Fruit fly (Drosophila melanogaster) whole organism, embryonic: ENCODE data around the gene CG46307.

Source experiments
- CG10462 ChIP-seq: fragments of 200-800 bp; sonication (Bioruptor generic); optimal IDR thresholded peaks from 2 replicates; lab custom pipeline; 2016; ENCODE audit warnings: missing biosample characterization, missing genetic modification characterization
- CG10959 ChIP-seq: fragments of 200-800 bp; sonication (Bioruptor generic); IDR thresholded peaks from 2 replicates; pipeline ENCODE4 v1.3.6; 2022; ENCODE audit warnings: missing biosample characterization, missing genetic modification characterization
- CG11247 ChIP-seq: fragments of 200-800 bp; sonication (Bioruptor generic); IDR thresholded peaks from 2 replicates; pipeline ENCODE4 v1.3.6; 2022; ENCODE audit warnings: missing biosample characterization, missing genetic modification characterization
- CG13287 ChIP-seq: fragments of 200-800 bp; sonication (Bioruptor generic); IDR thresholded peaks from 2 replicates; pipeline ENCODE4 v1.3.6; 2022; ENCODE audit warnings: missing biosample characterization, missing genetic modification characterization; ENCODE audit not compliant: partially characterized antibody
- CG15269 ChIP-seq: fragments of 200-800 bp; sonication (Bioruptor generic); optimal IDR thresholded peaks from 2 replicates; lab custom pipeline; 2018; ENCODE audit warnings: missing biosample characterization, mild to moderate bottlenecking, missing genetic modification characterization, moderate library complexity
- CG16779 ChIP-seq: fragments of 200-800 bp; sonication (Bioruptor generic); IDR thresholded peaks from 2 replicates; pipeline ENCODE4 v1.3.6; 2022; ENCODE audit warnings: missing biosample characterization, missing genetic modification characterization
- CG17802 ChIP-seq: fragments of 200-800 bp; sonication (Bioruptor generic); optimal IDR thresholded peaks from 2 replicates; lab custom pipeline; 2018; ENCODE audit warnings: missing biosample characterization, mild to moderate bottlenecking, missing genetic modification characterization, moderate library complexity
- CG1832 ChIP-seq: fragments of 200-800 bp; sonication (Bioruptor generic); optimal IDR thresholded peaks from 2 replicates; lab custom pipeline; 2017; ENCODE audit warnings: missing biosample characterization, mild to moderate bottlenecking, missing genetic modification characterization, inconsistent platforms
- CG18599 ChIP-seq: fragments of 200-800 bp; sonication (Bioruptor generic); optimal IDR thresholded peaks from 3 replicates; lab custom pipeline; 2017; ENCODE audit warnings: missing biosample characterization, missing genetic modification characterization, mild to moderate bottlenecking, moderate library complexity, missing genetic modification reagents
- CG31224 ChIP-seq: fragments of 200-800 bp; sonication (Bioruptor generic); IDR thresholded peaks from 2 replicates; pipeline ENCODE4 v1.3.6; 2022; ENCODE audit warnings: missing biosample characterization, missing genetic modification characterization
- CG34376 ChIP-seq: fragments of 200-800 bp; sonication (Bioruptor generic); optimal IDR thresholded peaks from 2 replicates; lab custom pipeline; 2018; ENCODE audit warnings: missing biosample characterization, mild to moderate bottlenecking, missing genetic modification characterization
- CG4404 ChIP-seq: fragments of 200-800 bp; sonication (Bioruptor generic); IDR thresholded peaks from 2 replicates; pipeline ENCODE4 v1.3.6; 2022; ENCODE audit warnings: missing biosample characterization, missing genetic modification characterization
- CG5245 ChIP-seq: fragments of 200-800 bp; sonication (Bioruptor generic); optimal IDR thresholded peaks from 3 replicates; lab custom pipeline; 2016; ENCODE audit warnings: missing biosample characterization, missing genetic modification characterization
- CG6683 ChIP-seq: fragments of 200-800 bp; sonication (Bioruptor generic); optimal IDR thresholded peaks from 2 replicates; lab custom pipeline; 2017; ENCODE audit warnings: missing biosample characterization, mild to moderate bottlenecking, missing genetic modification characterization, missing genetic modification reagents
- CG8089 ChIP-seq: fragments of 200-800 bp; sonication (Bioruptor generic); optimal IDR thresholded peaks from 3 replicates; lab custom pipeline; 2016; ENCODE audit warnings: missing biosample characterization, missing genetic modification characterization
- CG8359 ChIP-seq: fragments of 200-800 bp; sonication (Bioruptor generic); optimal IDR thresholded peaks from 2 replicates; lab custom pipeline; 2017; ENCODE audit warnings: missing biosample characterization, mild to moderate bottlenecking, missing genetic modification characterization, borderline replicate concordance
- CG8388 ChIP-seq: fragments of 200-800 bp; sonication (Bioruptor generic); optimal IDR thresholded peaks from 2 replicates; lab custom pipeline; 2019; ENCODE audit warnings: missing biosample characterization, mild to moderate bottlenecking, missing genetic modification characterization, moderate library complexity
- CG9797 ChIP-seq: fragments of 200-800 bp; sonication (Bioruptor generic); optimal IDR thresholded peaks from 3 replicates; lab custom pipeline; 2018; ENCODE audit warnings: missing biosample characterization, mild to moderate bottlenecking, missing genetic modification characterization
- D19A ChIP-seq: fragments of 200-800 bp; optimal IDR thresholded peaks from 3 replicates; lab custom pipeline; 2019; ENCODE audit warnings: missing biosample characterization, mild to moderate bottlenecking, missing genetic modification characterization, moderate library complexity
- Dip2 ChIP-seq: fragments of 200-800 bp; sonication (Bioruptor generic); IDR thresholded peaks from 2 replicates; pipeline ENCODE4 v1.3.6; 2022; ENCODE audit warnings: missing biosample characterization, missing genetic modification characterization
- Dll ChIP-seq: fragments of 200-800 bp; sonication (Bioruptor generic); IDR thresholded peaks from 4 replicates; pipeline ENCODE4 v1.3.6; 2022; ENCODE audit warnings: missing biosample characterization, missing genetic modification characterization; ENCODE audit not compliant: partially characterized antibody
- Eip74EF ChIP-seq, 2 experiments: fragments of 200-800 bp in 1 of 2; fragments of >200 bp in 1 of 2; sonication (Bioruptor generic) in 1 of 2; optimal IDR thresholded peaks; 2 replicates each; lab custom pipeline; 2017 to 2019; ENCODE audit warnings: missing biosample characterization in 2 of 2, missing genetic modification characterization in 2 of 2, mild to moderate bottlenecking in 1 of 2, moderate library complexity in 1 of 2
- Hr51 ChIP-seq, 2 experiments: fragments of 200-800 bp; sonication (Bioruptor generic); optimal IDR thresholded peaks; 2 replicates in 1 of 2; 3 replicates in 1 of 2; lab custom pipeline; 2016 to 2018; ENCODE audit warnings: missing biosample characterization in 2 of 2, missing genetic modification characterization in 2 of 2, mild to moderate bottlenecking in 1 of 2, moderate library complexity in 1 of 2
- Hr78 ChIP-seq, 2 experiments: fragments of 200-800 bp in 1 of 2; fragments of >200 bp in 1 of 2; sonication (Bioruptor generic) in 1 of 2; optimal IDR thresholded peaks; 2 replicates each; lab custom pipeline; 2017 to 2019; ENCODE audit warnings: missing biosample characterization in 2 of 2, missing genetic modification characterization in 2 of 2, mild to moderate bottlenecking in 1 of 2, moderate library complexity in 1 of 2
- Med ChIP-seq: fragments of 200-800 bp; sonication (Bioruptor generic); peaks from one replicate; lab custom pipeline; 2016; ENCODE audit warnings: missing biosample characterization, missing genetic modification characterization, mild to moderate bottlenecking, inconsistent platforms, moderate library complexity
- TFAM ChIP-seq: fragments of 200-800 bp; sonication (Bioruptor generic); optimal IDR thresholded peaks from 2 replicates; lab custom pipeline; 2017; ENCODE audit warnings: missing biosample characterization, missing genetic modification characterization, inconsistent platforms
- aop ChIP-seq: fragments of 200-800 bp; sonication (Bioruptor generic); IDR thresholded peaks from 2 replicates; pipeline ENCODE4 v1.3.6; 2022; ENCODE audit warnings: missing biosample characterization, missing genetic modification characterization
- ash1 ChIP-seq: fragments of 200-800 bp; sonication (Bioruptor generic); optimal IDR thresholded peaks from 2 replicates; lab custom pipeline; 2018; ENCODE audit warnings: missing biosample characterization, mild to moderate bottlenecking, missing genetic modification characterization
- cad ChIP-seq: fragments of >200 bp; optimal IDR thresholded peaks from 2 replicates; lab custom pipeline; 2017; ENCODE audit warnings: missing biosample characterization, missing genetic modification characterization
- cato ChIP-seq: fragments of 200-800 bp; sonication (Bioruptor generic); optimal IDR thresholded peaks from 2 replicates; lab custom pipeline; 2016; ENCODE audit warnings: missing biosample characterization, missing genetic modification characterization, borderline replicate concordance
- cwo ChIP-seq: fragments of 200-800 bp; sonication (Bioruptor generic); optimal IDR thresholded peaks from 3 replicates; lab custom pipeline; 2017; ENCODE audit warnings: missing biosample characterization, missing genetic modification characterization, mild to moderate bottlenecking, moderate library complexity, missing genetic modification reagents
- fru ChIP-seq: fragments of >200 bp; optimal IDR thresholded peaks from 2 replicates; lab custom pipeline; 2017
- gce ChIP-seq: fragments of 200-800 bp; sonication (Bioruptor generic); IDR thresholded peaks from 3 replicates; pipeline ENCODE4 v1.3.6; 2022; ENCODE audit warnings: missing biosample characterization, missing genetic modification characterization
- grn ChIP-seq: fragments of 200-800 bp; sonication (Bioruptor generic); optimal IDR thresholded peaks from 3 replicates; lab custom pipeline; 2017; ENCODE audit warnings: missing biosample characterization, missing genetic modification characterization
- jigr1 ChIP-seq: fragments of 200-800 bp; sonication (Bioruptor generic); IDR thresholded peaks from 3 replicates; pipeline ENCODE4 v1.3.6; 2022; ENCODE audit warnings: missing biosample characterization, missing genetic modification characterization
- luna ChIP-seq: fragments of 200-800 bp; sonication (Bioruptor generic); optimal IDR thresholded peaks from 2 replicates; lab custom pipeline; 2016; ENCODE audit warnings: missing biosample characterization, missing genetic modification characterization
- maf-S ChIP-seq: fragments of 200-800 bp; sonication (Bioruptor generic); optimal IDR thresholded peaks from 2 replicates; lab custom pipeline; 2016; ENCODE audit warnings: missing biosample characterization, missing genetic modification characterization
- mld ChIP-seq: fragments of 200-800 bp; sonication (Bioruptor generic); IDR thresholded peaks from 3 replicates; pipeline ENCODE4 v1.3.6; 2022; ENCODE audit warnings: missing biosample characterization, missing genetic modification characterization; ENCODE audit not compliant: partially characterized antibody
- nom ChIP-seq: fragments of 200-800 bp; sonication (Bioruptor generic); optimal IDR thresholded peaks from 2 replicates; lab custom pipeline; 2017; ENCODE audit warnings: missing biosample characterization, missing genetic modification characterization, mild to moderate bottlenecking, moderate library complexity, missing genetic modification reagents
- odd ChIP-seq: fragments of 200-800 bp; sonication (Bioruptor generic); optimal IDR thresholded peaks from 2 replicates; lab custom pipeline; 2017; ENCODE audit warnings: missing biosample characterization, mild to moderate bottlenecking, missing genetic modification characterization
- pan ChIP-seq, 4 experiments: fragments of >200 bp in 3 of 4; fragments of 200-800 bp in 1 of 4; sonication (Bioruptor generic) in 1 of 4; optimal IDR thresholded peaks in 3 of 4; IDR thresholded peaks in 1 of 4; 2 replicates each; pipeline versions ENCODE4 v1.3.6 to Lab custom; 2017 to 2022; ENCODE audit warnings: missing biosample characterization in 2 of 4, missing genetic modification characterization in 2 of 4, mixed read lengths in 1 of 4
- peb ChIP-seq: fragments of 200-800 bp; sonication (Bioruptor generic); IDR thresholded peaks from 2 replicates; pipeline ENCODE4 v1.3.6; 2022; ENCODE audit warnings: missing biosample characterization, missing genetic modification characterization
- pho ChIP-seq: fragments of 200-800 bp; sonication (Bioruptor generic); optimal IDR thresholded peaks from 2 replicates; lab custom pipeline; 2016; ENCODE audit warnings: missing biosample characterization, missing genetic modification characterization
- pzg ChIP-seq: fragments of 200-800 bp; sonication (Bioruptor generic); optimal IDR thresholded peaks from 3 replicates; lab custom pipeline; 2018; ENCODE audit warnings: missing biosample characterization, mild to moderate bottlenecking, missing genetic modification characterization, moderate library complexity
- repo ChIP-seq: fragments of 200-800 bp; sonication (Bioruptor generic); optimal IDR thresholded peaks from 2 replicates; lab custom pipeline; 2016; ENCODE audit warnings: missing biosample characterization, missing genetic modification characterization
- rib ChIP-seq: fragments of 200-800 bp; sonication (Bioruptor generic); IDR thresholded peaks from 2 replicates; pipeline ENCODE4 v1.3.6; 2022; ENCODE audit warnings: missing biosample characterization, missing genetic modification characterization
- sens-2 ChIP-seq: fragments of 200-800 bp; sonication (Bioruptor generic); IDR thresholded peaks from 2 replicates; pipeline ENCODE4 v1.3.6; 2022; ENCODE audit warnings: missing biosample characterization, missing genetic modification characterization
- so ChIP-seq: fragments of 200-800 bp; sonication (Bioruptor generic); IDR thresholded peaks from 3 replicates; pipeline ENCODE4 v1.3.6; 2022; ENCODE audit warnings: missing biosample characterization, missing genetic modification characterization
- tgo ChIP-seq: fragments of 200-800 bp; sonication (Bioruptor generic); IDR thresholded peaks from 3 replicates; pipeline ENCODE4 v1.3.6; 2022; ENCODE audit warnings: missing biosample characterization, missing genetic modification characterization

Gene CG46307

DNA sequence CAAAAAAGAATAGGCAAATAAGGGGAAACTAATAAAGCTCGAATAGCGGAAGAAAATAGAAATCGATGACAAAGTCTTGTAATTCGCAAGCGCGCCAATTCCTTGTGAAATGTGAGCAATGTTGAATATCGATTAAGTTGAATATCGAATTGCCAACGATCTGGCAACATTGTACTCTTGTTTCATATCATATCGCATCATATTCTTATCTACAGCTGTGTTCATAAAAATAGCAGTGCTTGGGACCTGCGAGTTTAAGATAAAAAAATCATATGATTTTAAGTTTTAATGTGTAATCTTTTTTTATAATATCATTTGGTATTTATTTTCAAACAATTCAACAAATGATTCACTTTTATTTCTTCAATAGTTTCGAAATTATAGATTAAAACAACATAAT is 44.7 kb downstream of the CG46307 start (continued):
- TF ChIP-seq CG11247 (peak; percentile 43), fru (lab: Kevin White, UChicago) (no peak), gce (GFP tag; lab: Robert Waterston, UW) (0 out of 3 replicates have a peak, but pooled peaks have one; percentile 38), CG18599 (GFP tag; lab: Kevin White, UChicago) (no peak), CG9797 (GFP tag; lab: Kevin White, UChicago) (no peak), jigr1 (no peak), aop (no peak; the same call in 1 of the 2 replicates), Dip2 (GFP tag; lab: Robert Waterston, UW) (no peak), so (peak; percentile 71; the same call in 1 of the 3 replicates), cato (no peak), CG4404 (GFP tag; lab: Robert Waterston, UW) (no peak), CG6683 (no peak), CG17802 (tag; lab: Kevin White, UChicago) (no peak), Eip74EF (GFP tag; optimal IDR thresholded peaks at IDR 0.05; lab: Kevin White, UChicago) (peak in 1 of 2 experiments; percentile 48), pho (GFP tag; lab: Kevin White, UChicago) (peak; percentile 22), TFAM (no peak), nom (GFP tag; lab: Kevin White, UChicago) (no peak), luna (GFP tag; lab: Kevin White, UChicago) (no peak), Hr78 (GFP tag; optimal IDR thresholded peaks at IDR 0.05; lab: Kevin White, UChicago) (no peak), ash1 (GFP tag; lab: Kevin White, UChicago) (no peak), mld (GFP tag; lab: Robert Waterston, UW) (no peak), cwo (no peak), CG5245 (GFP tag; lab: Kevin White, UChicago) (no peak), rib (GFP tag; lab: Robert Waterston, UW) (no peak), CG8359 (no peak), CG10462 (GFP tag; lab: Kevin White, UChicago) (no peak), maf-S (GFP tag; lab: Kevin White, UChicago) (no peak), CG15269 (peak; percentile 70), sens-2 (0 out of 2 replicates have a peak, but pooled peaks have one; percentile 10), pan (optimal IDR thresholded peaks at IDR 0.05; lab: Kevin White, UChicago) (no peak), pan (GFP tag; optimal IDR thresholded peaks at IDR 0.05 in 1 of 2, IDR thresholded peaks at IDR 0.05 in 1 of 2) (peak in 1 of 2 experiments; percentile 78), D19A (tag; lab: Kevin White, UChicago) (peak; percentile 52), tgo (GFP tag; lab: Robert Waterston, UW) (peak; percentile 42; the same call in 1 of the 3 replicates), odd (no peak), CG16779 (no peak), repo (GFP tag; lab: Kevin White, UChicago) (no peak), CG34376 (GFP tag; lab: Kevin White, UChicago) (peak; percentile 25), CG8388 (GFP tag; lab: Kevin White, UChicago) (peak; percentile 45), grn (GFP tag; lab: Kevin White, UChicago) (peak; percentile 90), CG31224 (no peak), Hr51 (GFP tag; optimal IDR thresholded peaks at IDR 0.05; lab: Kevin White, UChicago) (peak in 1 of 2 experiments; percentile 70), Med (GFP tag; lab: Kevin White, UChicago) (peak; percentile 58), CG13287 (GFP tag; lab: Robert Waterston, UW) (peak; percentile 86), Dll (GFP tag; lab: Robert Waterston, UW) (peak; percentile 75), pzg (GFP tag; lab: Kevin White, UChicago) (peak; percentile 71), CG10959 (GFP tag; lab: Robert Waterston, UW) (no peak), peb (GFP tag; lab: Robert Waterston, UW) (no peak), CG8089 (GFP tag; lab: Kevin White, UChicago) (no peak), CG1832 (GFP tag; lab: Kevin White, UChicago) (no peak), cad (GFP tag; lab: Kevin White, UChicago) (no peak)
